Worm (Caenorhabditis elegans): ENCODE results near the gene ppm-2.

The ppm-2 gene

DNA sequence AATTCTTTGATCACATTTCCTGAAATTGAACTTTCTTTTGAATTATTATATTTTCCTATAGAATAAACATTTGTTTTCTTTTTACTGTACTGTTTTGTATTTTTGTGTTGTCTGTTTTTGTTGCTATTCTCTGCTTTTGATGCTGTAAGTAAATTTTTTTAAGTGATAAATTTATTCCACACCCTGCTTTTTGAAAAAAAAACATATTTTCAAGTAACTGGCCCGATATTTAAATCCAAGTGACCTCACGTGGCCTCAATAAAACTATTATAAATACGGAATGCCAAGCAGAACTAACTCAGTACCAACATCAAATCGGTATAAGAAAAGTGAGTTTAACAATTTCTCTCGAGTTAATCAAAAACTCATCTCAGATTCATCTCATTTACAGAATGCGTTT is 22.1 kb upstream of the ppm-2 start, which contains the start of gene clec-151:
clec-151 (plus strand) TSS at position 301 of the 400 bp plus-strand sequence.
- no peak for TF ChIP-seq dpl-1 (GFP tag; optimal IDR thresholded peaks at IDR 0.05)
- no peak for TF ChIP-seq F10E7.11 (tag; optimal IDR thresholded peaks at IDR 0.05)

DNA sequence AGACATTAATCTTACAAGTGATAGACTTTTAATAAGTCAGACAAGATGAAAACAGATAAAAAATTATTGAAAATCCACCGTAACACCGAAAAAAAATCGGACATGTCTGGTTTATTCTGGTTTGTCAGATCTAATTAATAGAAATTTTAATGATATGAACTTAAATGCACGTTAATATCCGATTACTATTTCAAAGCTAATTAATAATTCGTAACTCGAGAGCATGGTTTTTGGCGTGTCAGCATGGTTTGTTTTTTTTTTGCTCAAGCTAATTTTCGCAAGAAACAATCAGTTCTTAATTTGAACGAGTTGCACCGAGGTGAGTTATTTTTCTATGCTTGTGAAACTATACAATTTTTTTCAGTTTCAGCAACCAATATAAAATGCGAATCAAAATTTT is 15.3 kb upstream of the ppm-2 start, which contains the start of gene clec-153:
clec-153 (plus strand) TSS at position 301 of the 400 bp plus-strand sequence.
- TF ChIP-seq F55B11.4 (tag; optimal IDR thresholded peaks at IDR 0.05; ENCODE audit: borderline replicate concordance, insufficient read depth) (no peak), let-607 (tag; optimal IDR thresholded peaks at IDR 0.05) (no peak), tbp1 (GFP tag; optimal IDR thresholded peaks at IDR 0.05) (no peak)

DNA sequence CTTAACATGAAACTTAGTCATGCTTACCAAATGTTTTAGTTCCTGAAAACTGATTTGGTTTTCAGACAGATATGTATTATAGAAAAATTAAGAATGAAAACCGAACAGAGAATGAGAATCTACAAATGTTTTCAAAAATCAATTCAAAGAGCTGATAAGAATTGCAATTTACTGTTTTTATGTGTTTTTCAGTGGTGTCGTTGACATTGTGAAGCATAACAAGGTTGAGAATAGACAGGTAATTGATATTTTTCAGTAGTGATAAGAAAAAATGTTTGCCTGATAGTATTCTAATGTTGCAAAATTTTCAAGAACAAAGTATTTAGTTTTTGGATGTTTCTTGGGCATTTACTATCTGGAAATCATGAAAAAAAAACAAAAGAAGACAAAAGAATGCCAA is 7.0 kb upstream of the ppm-2 start, which contains the start of gene pfas-1:
pfas-1 (minus strand) TSS at position 49 of the 400 bp plus-strand sequence.
- TF ChIP-seq mes-4 (tag; optimal IDR thresholded peaks at IDR 0.05) (no peak), ztf-18 (tag; optimal IDR thresholded peaks at IDR 0.05) (no peak), nhr-80 (tag; optimal IDR thresholded peaks at IDR 0.05) (peak; percentile 61), aptf-3 (GFP tag; IDR thresholded peaks at IDR 0.05) (no peak)

- TF ChIP-seq hmg-1.2 (GFP tag; IDR thresholded peaks at IDR 0.05) (no peak), F52B5.7 (tag; optimal IDR thresholded peaks at IDR 0.05) (no peak), snpc-1.1 (tag; optimal IDR thresholded peaks at IDR 0.05; ENCODE audit: insufficient read depth) (no peak), Y53F4B.3 (GFP tag; IDR thresholded peaks at IDR 0.05) (no peak), hlh-26 (GFP tag; conservative IDR thresholded peaks at IDR 0.05) (no peak), mes-4 (tag; optimal IDR thresholded peaks at IDR 0.05) (no peak)
Measured at ce11 chrIII:4646246-4646645, 4.0 kb upstream of the ppm-2 start, which contains the start of gene pqn-29. pqn-29 (minus strand) TSS chrIII:4646346.

- no peak for TF ChIP-seq K11D2.4 (GFP tag; IDR thresholded peaks at IDR 0.05)
- TF ChIP-seq nhr-90 (tag; optimal IDR thresholded peaks at IDR 0.05): no peak
- no peak for TF ChIP-seq B0035.1 (tag; optimal IDR thresholded peaks at IDR 0.05)
- no peak for TF ChIP-seq ztf-18 (tag; optimal IDR thresholded peaks at IDR 0.05)
- no peak for TF ChIP-seq ceh-79 (tag; optimal IDR thresholded peaks at IDR 0.05)
- TF ChIP-seq him-1 (tag; optimal IDR thresholded peaks at IDR 0.05): no peak
- TF ChIP-seq ztf-6 (GFP tag; IDR thresholded peaks at IDR 0.05): no peak
- no peak for TF ChIP-seq gei-17 (GFP tag; optimal IDR thresholded peaks at IDR 0.05)
- no peak for TF ChIP-seq athp-1 (tag; optimal IDR thresholded peaks at IDR 0.05)
- no peak for TF ChIP-seq ceh-27 (GFP tag; optimal IDR thresholded peaks at IDR 0.05)
- TF ChIP-seq akir-1 (GFP tag; optimal IDR thresholded peaks at IDR 0.05): no peak
Measured at ce11 chrIII:4647341-4647740, 3.0 kb upstream of the ppm-2 start.

DNA sequence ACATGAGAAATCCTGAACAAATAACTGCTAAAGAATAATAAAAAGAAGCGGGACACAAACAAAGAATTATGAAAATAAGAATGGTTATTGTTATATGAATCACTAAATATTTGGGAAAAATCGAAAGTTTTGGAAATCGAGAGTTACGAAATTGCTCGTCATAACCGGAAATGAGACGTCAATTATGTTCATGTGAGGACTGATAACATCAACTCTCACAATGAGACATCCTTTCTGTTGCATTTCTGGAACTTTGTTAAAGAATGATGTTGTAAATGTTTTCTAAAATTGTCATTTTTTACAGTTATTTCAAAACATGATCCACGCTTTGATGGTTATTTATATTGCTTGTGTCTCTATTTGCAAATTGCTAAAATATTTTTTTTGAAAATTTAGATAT is 2.4 kb upstream of the ppm-2 start, which contains the start of gene T23F11.6:
T23F11.6 (minus strand) TSS at position 45 of the 400 bp plus-strand sequence.
- TF ChIP-seq unc-62 (GFP tag; optimal IDR thresholded peaks at IDR 0.05): peak; percentile 73
- peak; percentile 44 for TF ChIP-seq nhr-80 (tag; optimal IDR thresholded peaks at IDR 0.05)
- TF ChIP-seq let-526 (GFP tag; IDR thresholded peaks at IDR 0.05): no peak
- peak; percentile 46; the same call in 1 of the 2 replicates for TF ChIP-seq cebp-1 (GFP tag; IDR thresholded peaks at IDR 0.05)
- TF ChIP-seq cebp-1 (tag; optimal IDR thresholded peaks at IDR 0.05): no peak
- TF ChIP-seq lin-26 (GFP tag; IDR thresholded peaks at IDR 0.05): no peak
